Fruit fly (Drosophila melanogaster): Measurements from ENCODE around the gene Argk2.

DNA sequence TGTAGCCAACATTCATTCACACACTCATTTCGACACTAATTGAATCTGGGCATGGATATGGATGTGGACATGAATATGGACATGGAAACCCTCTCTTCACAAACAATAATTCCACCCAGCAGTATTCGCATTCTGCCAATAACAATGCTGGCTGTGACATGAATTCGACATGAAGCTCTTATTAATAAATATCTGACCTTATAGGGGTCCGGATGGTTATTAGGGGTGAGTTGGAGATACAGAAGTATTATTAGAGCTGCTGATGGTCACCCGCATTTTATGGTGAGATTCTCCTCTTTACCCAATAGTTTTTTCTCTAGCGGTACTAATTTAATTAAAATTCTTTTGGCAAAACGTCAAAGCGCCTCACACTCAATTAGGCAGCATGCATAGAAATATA lies 7.0 kb downstream of the Argk2 start:
- TF ChIP-seq Mnt (GFP tag; optimal IDR thresholded peaks at IDR 0.05), result no peak
- TF ChIP-seq kay (GFP tag; ENCODE audit: borderline replicate concordance), result no peak
- no peak for TF ChIP-seq CG33017 (tag; optimal IDR thresholded peaks at IDR 0.05)
- TF ChIP-seq CG5204 (GFP tag; optimal IDR thresholded peaks at IDR 0.05), result no peak
- TF ChIP-seq tj (GFP tag; optimal IDR thresholded peaks at IDR 0.05), result no peak
- no peak for TF ChIP-seq CG1620 (GFP tag; optimal IDR thresholded peaks at IDR 0.05)
- no peak for TF ChIP-seq bab1 (GFP tag; optimal IDR thresholded peaks at IDR 0.05)
- TF ChIP-seq CG7101 (tag; optimal IDR thresholded peaks at IDR 0.05), result no peak
- TF ChIP-seq CG12768 (GFP tag; optimal IDR thresholded peaks at IDR 0.05), result no peak
- no peak for TF ChIP-seq CG11617 (GFP tag; optimal IDR thresholded peaks at IDR 0.05)

Measured in whole organism, adult.